Fruit fly (Drosophila melanogaster) Kc167 (cell line): Measurements from ENCODE around the gene Sodh2.

Experiments
- Myc ChIP-seq: fragments of >200 bp; optimal IDR thresholded peaks from 2 replicates; lab custom pipeline; 2017; ENCODE audit warnings: missing external identifiers
- Sin3A ChIP-seq: fragments of >200 bp; optimal IDR thresholded peaks from 2 replicates; lab custom pipeline; 2018; ENCODE audit warnings: missing external identifiers
- h ChIP-seq: fragments of >200 bp; optimal IDR thresholded peaks from 3 replicates; lab custom pipeline; 2018; ENCODE audit warnings: missing external identifiers
- insv ChIP-seq: fragments of >200 bp; optimal IDR thresholded peaks from 3 replicates; lab custom pipeline; 2018; ENCODE audit warnings: missing external identifiers
- psq ChIP-seq: fragments of >200 bp; optimal IDR thresholded peaks from 2 replicates; lab custom pipeline; 2017; ENCODE audit warnings: missing external identifiers
- ttk ChIP-seq: sonication (Bioruptor generic); optimal IDR thresholded peaks from 2 replicates; lab custom pipeline; 2017; ENCODE audit warnings: missing external identifiers

Gene Sodh2

DNA sequence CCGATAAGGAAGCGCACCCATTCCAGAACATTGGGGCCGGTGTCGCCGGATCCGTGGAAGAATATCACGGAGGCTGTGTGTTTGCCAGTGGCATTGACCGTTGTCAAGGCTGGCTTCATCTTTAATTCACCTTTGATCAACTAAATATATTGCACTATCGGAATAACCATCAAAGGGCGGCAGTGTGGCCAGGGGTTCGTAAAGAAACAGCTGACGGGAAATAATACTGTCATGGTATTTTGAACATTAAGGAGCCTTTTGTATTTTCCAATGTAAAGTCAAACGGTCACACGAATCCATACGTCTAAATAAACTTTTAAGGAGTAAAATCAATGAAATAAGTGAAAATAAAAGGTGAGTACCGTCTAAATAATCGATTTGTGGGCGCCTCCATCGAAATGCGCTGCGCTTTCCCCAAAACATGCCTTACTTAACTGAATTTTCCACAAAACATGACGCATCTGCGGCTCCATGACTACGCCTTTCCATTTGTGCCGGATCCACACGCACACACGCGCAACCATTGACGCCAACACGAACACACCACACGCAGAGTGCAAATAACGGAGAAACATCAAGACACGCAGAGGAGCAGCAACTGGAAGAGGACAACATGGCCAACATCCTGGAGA is 21.8 kb upstream of the Sodh2 start, which contains the start of the genes CG6567 and CG4511:
Gene CG6567 (minus strand): TSS at position 209 of the 632 bp plus-strand sequence.
Gene CG4511 (plus strand): TSS at position 259 of the 632 bp plus-strand sequence.
- no peak for TF ChIP-seq Sin3A
- TF ChIP-seq insv (lab: Kevin White, UChicago), result no peak
- no peak for TF ChIP-seq ttk
- TF ChIP-seq Myc (lab: Kevin White, UChicago), result no peak
- TF ChIP-seq psq (lab: Kevin White, UChicago), result no peak

DNA sequence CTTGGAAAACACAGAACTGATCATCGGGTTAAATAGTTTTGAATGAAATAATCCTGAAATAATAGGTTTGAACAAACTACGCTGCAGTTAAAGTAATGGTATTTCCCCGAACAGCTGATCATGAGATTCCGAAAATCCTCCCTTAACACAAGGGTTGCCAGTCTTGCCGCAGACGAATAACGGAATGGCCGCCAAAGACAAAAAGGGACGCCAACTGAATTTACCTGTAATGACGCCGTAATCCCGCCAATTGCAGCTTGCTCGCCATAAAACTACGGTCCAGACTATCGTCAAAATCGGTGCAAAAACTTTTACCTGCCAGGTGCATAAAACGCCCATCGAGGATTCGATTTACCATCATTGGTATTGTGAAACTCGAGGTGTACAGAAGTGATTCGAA is 19.6 kb upstream of the Sodh2 start, which contains the start of gene CG4570:
Gene CG4570 (plus strand): TSS at position 190 of the 400 bp plus-strand sequence.
- TF ChIP-seq h (lab: Kevin White, UChicago) (no peak), Myc (lab: Kevin White, UChicago) (no peak), insv (lab: Kevin White, UChicago) (no peak), Sin3A (no peak), ttk (no peak), psq (lab: Kevin White, UChicago) (no peak)

DNA sequence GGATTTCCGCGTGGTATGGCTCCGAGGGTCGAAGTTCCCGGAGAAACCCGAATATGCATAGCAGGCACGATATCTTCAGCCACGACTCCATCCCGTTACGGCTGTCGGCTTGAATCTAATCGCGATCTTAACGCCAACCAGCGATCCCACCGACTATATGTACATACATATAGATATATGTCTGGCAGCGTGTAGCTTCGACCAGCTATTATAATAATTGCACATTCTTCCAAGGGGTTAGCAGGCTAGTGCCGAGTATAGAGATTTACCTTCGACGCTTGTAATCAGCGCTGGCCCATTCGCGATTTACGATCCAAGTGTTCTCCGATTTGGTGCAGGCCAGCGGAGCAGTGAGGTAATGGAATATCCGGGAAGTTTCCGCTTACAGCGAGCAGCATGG is 16.5 kb upstream of the Sodh2 start, which contains the start of gene CG14694:
Gene CG14694 (minus strand): TSS at position 101 of the 400 bp plus-strand sequence.
- no peak for TF ChIP-seq h (lab: Kevin White, UChicago)
- TF ChIP-seq psq (lab: Kevin White, UChicago), result no peak
- no peak for TF ChIP-seq insv (lab: Kevin White, UChicago)
- TF ChIP-seq Myc (lab: Kevin White, UChicago), result no peak
- TF ChIP-seq Sin3A, result no peak
- TF ChIP-seq ttk, result no peak

DNA sequence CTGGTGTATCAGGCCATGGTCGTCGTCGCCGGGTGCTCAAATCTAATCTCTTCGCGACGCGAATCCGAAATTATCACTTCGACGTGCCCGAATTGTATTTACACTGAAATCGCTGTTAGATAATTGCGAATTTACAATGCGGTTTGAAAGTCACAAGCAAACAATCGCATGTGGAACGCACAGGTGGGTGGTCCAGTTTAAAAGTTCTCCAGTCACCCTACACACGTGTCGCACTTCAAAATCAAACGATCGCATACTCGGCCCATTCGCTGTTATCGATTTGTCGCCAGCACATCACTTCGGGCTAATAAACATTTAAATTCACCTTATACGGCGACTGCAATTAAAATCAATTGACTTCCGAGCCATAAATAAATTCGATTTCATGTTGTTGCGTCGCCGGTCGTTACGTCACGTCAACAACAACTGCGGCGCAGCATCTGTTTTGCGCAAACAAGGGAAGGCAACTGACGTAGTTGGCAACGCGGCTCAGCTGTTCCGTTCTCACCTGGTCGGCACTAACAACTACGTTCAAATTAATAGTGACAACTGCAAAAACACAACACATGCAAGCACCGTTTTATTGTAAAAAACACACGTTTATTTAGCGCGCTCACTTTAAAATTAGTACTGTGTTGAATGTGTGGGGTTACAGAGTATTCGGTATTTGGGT is 13.3 kb upstream of the Sodh2 start, which contains the start of gene CG6574:
Gene CG6574 (minus strand): TSS at position 216 of the 673 bp plus-strand sequence.
- TF ChIP-seq insv (lab: Kevin White, UChicago), result no peak
- TF ChIP-seq Myc (lab: Kevin White, UChicago), result no peak
- TF ChIP-seq psq (lab: Kevin White, UChicago), result no peak
- no peak for TF ChIP-seq h (lab: Kevin White, UChicago)
- no peak for TF ChIP-seq ttk
- no peak for TF ChIP-seq Sin3A

DNA sequence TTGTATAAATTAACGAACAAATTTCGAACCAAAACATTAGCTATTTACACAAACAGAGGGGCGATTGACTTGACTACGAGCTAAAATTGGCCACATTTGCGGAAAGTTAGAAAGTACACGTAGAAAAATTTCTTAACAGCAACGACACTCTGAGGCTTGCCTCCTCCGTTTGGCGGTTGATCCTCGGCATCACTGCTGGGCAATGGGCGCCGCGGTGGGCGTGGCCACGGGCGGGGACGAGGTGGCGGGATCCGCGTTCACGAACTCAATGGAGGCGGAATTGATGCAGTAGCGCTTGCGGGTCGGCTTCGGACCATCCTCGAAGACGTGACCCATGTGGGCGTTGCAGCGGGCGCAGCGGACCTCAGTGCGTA is 12.8 kb upstream of the Sodh2 start:
- TF ChIP-seq ttk, result no peak
- no peak for TF ChIP-seq psq (lab: Kevin White, UChicago)

DNA sequence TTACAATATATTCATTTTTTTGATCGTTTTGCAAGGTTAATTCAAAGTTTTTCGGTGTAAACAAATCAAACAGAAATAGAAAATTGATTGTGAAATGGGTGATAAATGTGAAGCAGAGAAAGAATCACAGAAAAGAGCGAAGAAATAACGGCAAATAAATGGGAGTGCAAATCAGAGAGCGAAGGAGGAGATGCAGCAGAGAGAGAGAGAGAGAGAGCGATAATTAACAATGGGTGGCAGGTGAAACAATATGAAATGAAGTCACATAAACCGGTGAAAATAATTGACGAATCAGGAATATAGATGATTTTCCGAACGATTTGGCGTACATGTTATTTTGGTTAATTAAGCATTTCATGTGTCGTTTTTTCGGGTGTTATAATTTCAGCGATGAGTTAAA is 12.2 kb upstream of the Sodh2 start:
- TF ChIP-seq ttk, result no peak
- no peak for TF ChIP-seq Myc (lab: Kevin White, UChicago)
- TF ChIP-seq Sin3A, result no peak
- TF ChIP-seq psq (lab: Kevin White, UChicago), result no peak
- no peak for TF ChIP-seq insv (lab: Kevin White, UChicago)
- no peak for TF ChIP-seq h (lab: Kevin White, UChicago)

DNA sequence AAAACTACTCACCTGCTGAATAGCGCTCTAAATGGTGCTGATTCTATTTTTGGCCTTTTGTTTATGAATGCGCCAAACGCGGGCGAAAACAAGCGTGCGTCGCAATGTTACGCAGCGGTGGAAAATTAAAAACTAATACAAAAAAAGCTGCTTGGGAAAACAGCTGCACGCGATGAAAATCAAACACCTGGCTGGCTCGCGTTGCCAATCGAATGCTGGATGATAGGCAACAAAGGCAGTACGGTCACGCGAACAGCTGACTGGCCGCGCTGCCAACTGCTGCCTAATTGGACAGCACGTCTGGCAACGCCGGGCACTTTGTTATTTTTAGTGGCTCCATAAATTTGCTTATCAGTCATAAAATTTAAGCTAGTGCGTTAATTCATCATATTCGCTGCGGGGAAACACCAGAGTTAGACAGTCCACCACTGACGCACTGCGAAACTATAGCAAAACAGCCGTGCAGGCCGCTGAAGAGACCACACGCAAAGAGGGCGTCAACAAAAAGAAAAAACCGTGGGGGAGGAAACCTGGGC is 7.7 kb upstream of the Sodh2 start, which contains the start of the genes SelR and Tsp86D:
Gene SelR (minus strand): TSS at position 216 of the 536 bp plus-strand sequence.
Gene Tsp86D (plus strand): TSS at position 282 of the 536 bp plus-strand sequence.
- no peak for TF ChIP-seq h (lab: Kevin White, UChicago)
- TF ChIP-seq Sin3A, result no peak
- no peak for TF ChIP-seq insv (lab: Kevin White, UChicago)
- no peak for TF ChIP-seq Myc (lab: Kevin White, UChicago)
- no peak for TF ChIP-seq psq (lab: Kevin White, UChicago)
- TF ChIP-seq ttk, result no peak

DNA sequence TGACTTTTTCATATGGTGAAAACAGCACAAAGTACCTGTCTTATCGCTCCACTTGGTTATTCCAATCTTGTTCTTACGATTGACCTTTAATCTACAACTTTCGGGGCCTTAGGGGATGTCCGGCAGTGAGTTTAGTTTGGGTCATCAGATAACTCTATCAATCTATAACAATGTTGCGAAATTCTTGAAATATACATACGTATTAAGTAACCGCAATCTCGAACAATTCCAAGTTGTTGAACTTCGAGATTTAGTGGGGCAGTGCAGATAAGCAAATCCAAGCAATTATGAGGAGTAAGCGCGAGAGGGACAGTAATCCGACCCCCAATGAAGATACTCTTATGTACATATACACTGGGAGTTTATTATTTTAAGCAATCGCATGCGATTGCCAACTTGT is 5.6 kb upstream of the Sodh2 start:
- no peak for TF ChIP-seq insv (lab: Kevin White, UChicago)
- no peak for TF ChIP-seq psq (lab: Kevin White, UChicago)
- TF ChIP-seq ttk, result no peak
- no peak for TF ChIP-seq Myc (lab: Kevin White, UChicago)
- TF ChIP-seq Sin3A, result no peak

DNA sequence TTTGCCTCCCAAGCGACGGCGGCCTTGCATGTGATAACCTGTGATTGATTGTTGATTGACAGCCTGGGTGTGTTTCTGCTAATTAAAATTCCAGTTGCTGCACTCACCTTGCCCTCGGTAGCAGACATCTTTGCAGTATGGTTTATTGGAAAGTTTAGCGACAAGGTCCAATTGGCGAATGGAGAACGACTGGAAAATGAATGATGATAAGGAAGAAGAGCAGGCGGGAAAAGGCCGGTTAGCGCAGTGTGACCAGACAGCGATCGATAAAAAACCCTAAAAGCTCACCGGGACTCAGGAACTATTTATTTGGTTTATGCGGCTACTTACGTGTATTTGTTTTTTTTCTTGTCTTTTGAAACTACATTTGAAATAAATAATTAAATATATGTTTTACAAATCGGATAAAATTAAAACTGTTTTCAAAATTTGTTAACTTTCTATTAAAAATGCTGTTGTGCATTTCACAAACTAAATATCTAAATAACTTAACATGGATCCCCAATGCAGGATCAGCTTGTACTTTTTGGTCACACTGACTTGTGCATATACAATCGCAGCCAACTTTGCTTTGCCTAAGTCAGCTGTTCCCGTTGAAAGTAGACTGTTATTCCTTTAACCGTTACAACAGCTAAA is 3.9 kb upstream of the Sodh2 start, which contains the start of gene Fdh:
Gene Fdh (minus strand): TSS at position 234 of the 636 bp plus-strand sequence.
- TF ChIP-seq insv (lab: Kevin White, UChicago) (no peak), ttk (no peak), Sin3A (no peak), Myc (lab: Kevin White, UChicago) (no peak), h (lab: Kevin White, UChicago) (no peak)

DNA sequence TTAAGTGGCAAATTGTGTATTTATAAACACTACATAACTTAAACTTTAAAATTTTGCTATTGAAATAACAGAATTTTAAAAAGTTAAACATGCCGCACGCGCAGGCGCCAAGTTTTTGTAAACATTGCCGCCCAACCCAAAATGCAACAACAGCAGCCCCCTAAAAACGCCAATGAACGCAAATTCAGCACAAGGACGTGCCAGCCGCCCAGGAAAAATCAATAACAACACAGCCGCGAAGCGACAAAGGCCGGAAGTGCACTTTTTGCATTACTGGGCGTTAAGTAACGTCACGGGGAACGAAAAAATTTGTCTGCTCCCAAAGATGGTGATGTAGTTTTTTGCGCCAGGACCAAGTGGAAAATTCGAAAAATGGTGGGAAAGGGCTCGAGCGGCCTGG is 3.4 kb upstream of the Sodh2 start, which contains the start of gene CG4596:
Gene CG4596 (plus strand): TSS at position 219 of the 400 bp plus-strand sequence.
- TF ChIP-seq ttk (no peak), insv (lab: Kevin White, UChicago) (no peak), h (lab: Kevin White, UChicago) (no peak), Myc (lab: Kevin White, UChicago) (no peak), psq (lab: Kevin White, UChicago) (no peak), Sin3A (no peak)

DNA sequence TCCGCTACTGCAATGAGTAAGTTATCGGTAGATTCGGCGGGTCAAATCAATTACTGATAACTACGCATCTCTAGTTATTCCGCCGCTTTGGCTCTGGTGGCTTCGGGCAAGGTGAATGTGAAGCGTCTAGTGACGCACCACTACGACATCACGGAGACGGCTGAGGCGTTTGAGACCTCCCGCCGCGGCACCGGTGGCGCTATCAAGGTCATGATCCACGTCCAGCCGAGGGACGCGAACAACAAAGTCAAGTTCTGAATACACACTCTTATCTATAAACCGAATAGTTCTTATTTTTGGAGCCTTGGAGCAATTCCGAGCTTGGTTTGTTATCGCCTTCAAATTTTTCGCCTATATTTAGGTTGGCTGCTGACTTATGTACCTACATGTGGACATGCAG is 1.6 kb downstream of the Sodh2 start:
- TF ChIP-seq Sin3A, result no peak
- no peak for TF ChIP-seq insv (lab: Kevin White, UChicago)
- no peak for TF ChIP-seq Myc (lab: Kevin White, UChicago)
- no peak for TF ChIP-seq h (lab: Kevin White, UChicago)
- TF ChIP-seq psq (lab: Kevin White, UChicago), result no peak
- TF ChIP-seq ttk, result no peak
